Fruit fly (Drosophila melanogaster) whole organism, prepupa: Measurements from ENCODE around the gene OXA1L.

Experiments
- CG10631 ChIP-seq: fragments of 200-800 bp; sonication (Bioruptor generic); optimal IDR thresholded peaks from 2 replicates; lab custom pipeline; 2016; ENCODE audit warnings: missing biosample characterization, missing genetic modification characterization
- CG10669 ChIP-seq: fragments of 200-800 bp; sonication (Bioruptor generic); optimal IDR thresholded peaks from 3 replicates; lab custom pipeline; 2018; ENCODE audit warnings: missing biosample characterization, mild to moderate bottlenecking, missing genetic modification characterization, moderate library complexity
- CG11762 ChIP-seq: fragments of 200-800 bp; sonication (Bioruptor generic); optimal IDR thresholded peaks from 3 replicates; lab custom pipeline; 2016; ENCODE audit warnings: missing biosample characterization, missing genetic modification characterization; ENCODE audit not compliant: insufficient read depth
- CG11902 ChIP-seq: fragments of 200-800 bp; sonication (Bioruptor generic); optimal IDR thresholded peaks from 3 replicates; lab custom pipeline; 2016; ENCODE audit warnings: missing biosample characterization, missing genetic modification characterization
- CG15336 ChIP-seq: fragments of 200-800 bp; sonication (Bioruptor generic); IDR thresholded peaks from 2 replicates; pipeline ENCODE4 v1.3.6; 2022; ENCODE audit warnings: missing biosample characterization, missing genetic modification characterization
- CG1621 ChIP-seq: fragments of 200-800 bp; sonication (Bioruptor generic); optimal IDR thresholded peaks from 3 replicates; lab custom pipeline; 2018; ENCODE audit warnings: missing biosample characterization, mild to moderate bottlenecking, missing genetic modification characterization
- CG16779 ChIP-seq: fragments of 200-800 bp; sonication (Bioruptor generic); optimal IDR thresholded peaks from 3 replicates; lab custom pipeline; 2017; ENCODE audit warnings: missing biosample characterization, mild to moderate bottlenecking, missing genetic modification characterization
- CG3032 ChIP-seq: fragments of 200-800 bp; optimal IDR thresholded peaks from 2 replicates; lab custom pipeline; 2019; ENCODE audit warnings: missing biosample characterization, mild to moderate bottlenecking, missing genetic modification characterization, moderate library complexity
- CG32006 ChIP-seq: fragments of 200-800 bp; sonication (Bioruptor generic); optimal IDR thresholded peaks from 3 replicates; lab custom pipeline; 2017; ENCODE audit warnings: missing biosample characterization, mild to moderate bottlenecking, missing genetic modification characterization
- CG34406 ChIP-seq: fragments of 200-800 bp; sonication (Bioruptor generic); optimal IDR thresholded peaks from 3 replicates; lab custom pipeline; 2016; ENCODE audit warnings: missing biosample characterization, missing genetic modification characterization
- CG3919 ChIP-seq: fragments of 200-800 bp; sonication (Bioruptor generic); optimal IDR thresholded peaks from 3 replicates; lab custom pipeline; 2016; ENCODE audit warnings: missing biosample characterization, missing genetic modification characterization
- CG4318 ChIP-seq: fragments of 200-800 bp; sonication (Bioruptor generic); optimal IDR thresholded peaks from 3 replicates; lab custom pipeline; 2017; ENCODE audit warnings: missing biosample characterization, mild to moderate bottlenecking, missing genetic modification characterization
- CG6163 ChIP-seq: fragments of 200-800 bp; sonication (Bioruptor generic); IDR thresholded peaks from 3 replicates; pipeline ENCODE4 v1.3.6; 2022; ENCODE audit warnings: missing biosample characterization, missing genetic modification characterization
- CG6276 ChIP-seq: fragments of 200-800 bp; sonication (Bioruptor generic); optimal IDR thresholded peaks from 2 replicates; lab custom pipeline; 2017; ENCODE audit warnings: missing biosample characterization, mild to moderate bottlenecking, missing genetic modification characterization
- CG6792 ChIP-seq: fragments of 200-800 bp; sonication (Bioruptor generic); optimal IDR thresholded peaks from 3 replicates; lab custom pipeline; 2016; ENCODE audit warnings: missing biosample characterization, missing genetic modification characterization
- CG6808 ChIP-seq: fragments of 200-800 bp; sonication (Bioruptor generic); optimal IDR thresholded peaks from 3 replicates; lab custom pipeline; 2017; ENCODE audit warnings: missing biosample characterization, missing genetic modification characterization, mild to moderate bottlenecking, moderate library complexity, missing genetic modification reagents
- CG6854 ChIP-seq: fragments of 200-800 bp; sonication (Bioruptor generic); optimal IDR thresholded peaks from 2 replicates; lab custom pipeline; 2017; ENCODE audit warnings: missing biosample characterization, mild to moderate bottlenecking, missing genetic modification characterization
- CG8119 ChIP-seq: fragments of 200-800 bp; sonication (Bioruptor generic); IDR thresholded peaks from 3 replicates; pipeline ENCODE4 v1.3.6; 2022; ENCODE audit warnings: missing biosample characterization, missing genetic modification characterization
- CG8632 ChIP-seq: fragments of 200-800 bp; sonication (Bioruptor generic); optimal IDR thresholded peaks from 3 replicates; lab custom pipeline; 2016; ENCODE audit warnings: missing biosample characterization, missing genetic modification characterization
- CG9139 ChIP-seq: fragments of 200-800 bp; sonication (Bioruptor generic); optimal IDR thresholded peaks from 3 replicates; lab custom pipeline; 2017; ENCODE audit warnings: missing biosample characterization, mild to moderate bottlenecking, missing genetic modification characterization
- Eip78C ChIP-seq: fragments of 200-800 bp; sonication (Bioruptor generic); peaks from one replicate; lab custom pipeline; 2016; ENCODE audit warnings: missing biosample characterization, missing genetic modification characterization
- Eip93F ChIP-seq: fragments of 200-800 bp; sonication (Bioruptor generic); optimal IDR thresholded peaks from 2 replicates; lab custom pipeline; 2016; ENCODE audit warnings: missing biosample characterization, mild to moderate bottlenecking, missing genetic modification characterization
- Ets21C ChIP-seq: fragments of 200-800 bp; sonication (Bioruptor generic); optimal IDR thresholded peaks from 3 replicates; lab custom pipeline; 2016; ENCODE audit warnings: missing biosample characterization, missing genetic modification characterization
- Ets96B ChIP-seq: fragments of 200-800 bp; optimal IDR thresholded peaks from 2 replicates; lab custom pipeline; 2019; ENCODE audit warnings: missing biosample characterization, mild to moderate bottlenecking, missing genetic modification characterization, moderate library complexity
- Gug ChIP-seq: fragments of 200-800 bp; sonication (Bioruptor generic); IDR thresholded peaks from 2 replicates; pipeline ENCODE4 v1.3.6; 2022; ENCODE audit warnings: missing biosample characterization, missing genetic modification characterization
- Hr39 ChIP-seq: fragments of 200-800 bp; sonication (Bioruptor generic); optimal IDR thresholded peaks from 2 replicates; lab custom pipeline; 2016; ENCODE audit warnings: missing biosample characterization, missing genetic modification characterization
- Met ChIP-seq: fragments of 200-800 bp; sonication (Bioruptor generic); optimal IDR thresholded peaks from 3 replicates; lab custom pipeline; 2016; ENCODE audit warnings: missing biosample characterization, missing genetic modification characterization
- OdsH ChIP-seq: fragments of 200-800 bp; sonication (Bioruptor generic); optimal IDR thresholded peaks from 3 replicates; lab custom pipeline; 2016; ENCODE audit warnings: missing biosample characterization, missing genetic modification characterization
- Sox102F ChIP-seq: fragments of 200-800 bp; sonication (Bioruptor generic); optimal IDR thresholded peaks from 2 replicates; lab custom pipeline; 2016; ENCODE audit warnings: missing biosample characterization, mild to moderate bottlenecking, missing genetic modification characterization
- achi ChIP-seq: fragments of 200-800 bp; sonication (Bioruptor generic); optimal IDR thresholded peaks from 3 replicates; lab custom pipeline; 2016; ENCODE audit warnings: missing biosample characterization, missing genetic modification characterization
- acj6 ChIP-seq: fragments of 200-800 bp; sonication (Bioruptor generic); optimal IDR thresholded peaks from 3 replicates; lab custom pipeline; 2016; ENCODE audit warnings: missing biosample characterization, missing genetic modification characterization
- cyc ChIP-seq: fragments of 200-800 bp; sonication (Bioruptor generic); optimal IDR thresholded peaks from 3 replicates; lab custom pipeline; 2016; ENCODE audit warnings: missing biosample characterization, missing genetic modification characterization
- dsx ChIP-seq: fragments of 200-800 bp; optimal IDR thresholded peaks from 3 replicates; lab custom pipeline; 2019; ENCODE audit warnings: missing biosample characterization, mild to moderate bottlenecking, missing genetic modification characterization, moderate library complexity; ENCODE audit not compliant: poor library complexity, severe bottlenecking
- eg ChIP-seq: fragments of 200-800 bp; sonication (Bioruptor generic); IDR thresholded peaks from 3 replicates; pipeline ENCODE4 v1.3.6; 2022; ENCODE audit warnings: missing biosample characterization, missing genetic modification characterization
- fd59A ChIP-seq: fragments of 200-800 bp; sonication (Bioruptor generic); optimal IDR thresholded peaks from 2 replicates; lab custom pipeline; 2017; ENCODE audit warnings: missing biosample characterization, mild to moderate bottlenecking, missing genetic modification characterization, missing genetic modification reagents
- net ChIP-seq: fragments of 200-800 bp; sonication (Bioruptor generic); optimal IDR thresholded peaks from 3 replicates; lab custom pipeline; 2016; ENCODE audit warnings: missing biosample characterization, missing genetic modification characterization
- pdm3 ChIP-seq: fragments of 200-800 bp; sonication (Bioruptor generic); optimal IDR thresholded peaks from 3 replicates; lab custom pipeline; 2016; ENCODE audit warnings: missing biosample characterization, missing genetic modification characterization
- salr ChIP-seq, 2 experiments: fragments of 200-800 bp; sonication (Bioruptor generic); optimal IDR thresholded peaks; 3 replicates each; lab custom pipeline; 2016 to 2018; ENCODE audit warnings: missing biosample characterization in 2 of 2, missing genetic modification characterization in 2 of 2, mild to moderate bottlenecking in 1 of 2
- spab ChIP-seq: fragments of 200-800 bp; sonication (Bioruptor generic); optimal IDR thresholded peaks from 2 replicates; lab custom pipeline; 2017; ENCODE audit warnings: missing biosample characterization, mild to moderate bottlenecking, missing genetic modification characterization, missing genetic modification reagents
- ss ChIP-seq, 2 experiments: fragments of 200-800 bp; sonication (Bioruptor generic); optimal IDR thresholded peaks; 2 replicates in 1 of 2; 3 replicates in 1 of 2; lab custom pipeline; 2017 to 2018; ENCODE audit warnings: mild to moderate bottlenecking in 2 of 2, missing biosample characterization in 2 of 2, missing genetic modification characterization in 2 of 2, moderate library complexity in 1 of 2

OXA1L gene

DNA sequence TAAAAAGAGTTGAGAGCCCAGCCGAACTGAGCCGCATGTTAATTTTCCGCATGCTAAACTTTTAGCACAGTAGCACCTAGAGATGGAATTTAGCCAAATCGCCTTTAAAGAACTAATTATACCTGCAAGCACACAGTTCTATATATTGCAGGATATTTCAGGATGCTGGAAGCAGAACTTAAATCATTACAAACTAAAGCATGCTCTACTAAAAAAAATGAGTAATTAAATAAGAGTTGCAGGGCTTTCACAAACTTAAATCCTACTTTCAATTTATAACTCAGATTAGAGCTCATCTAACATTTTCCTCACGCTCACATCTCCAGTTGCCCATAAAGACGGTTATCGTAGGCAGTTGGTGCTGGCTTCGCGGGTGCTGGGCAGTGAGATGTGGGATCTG, 38.4 kb upstream of the OXA1L start:
- TF ChIP-seq Eip93F: no peak
- TF ChIP-seq CG6276 (GFP tag; lab: Kevin White, UChicago): no peak
- no peak for TF ChIP-seq CG6163 (GFP tag; lab: Robert Waterston, UW)
- peak; percentile 30 for TF ChIP-seq CG32006 (GFP tag; lab: Kevin White, UChicago)

DNA sequence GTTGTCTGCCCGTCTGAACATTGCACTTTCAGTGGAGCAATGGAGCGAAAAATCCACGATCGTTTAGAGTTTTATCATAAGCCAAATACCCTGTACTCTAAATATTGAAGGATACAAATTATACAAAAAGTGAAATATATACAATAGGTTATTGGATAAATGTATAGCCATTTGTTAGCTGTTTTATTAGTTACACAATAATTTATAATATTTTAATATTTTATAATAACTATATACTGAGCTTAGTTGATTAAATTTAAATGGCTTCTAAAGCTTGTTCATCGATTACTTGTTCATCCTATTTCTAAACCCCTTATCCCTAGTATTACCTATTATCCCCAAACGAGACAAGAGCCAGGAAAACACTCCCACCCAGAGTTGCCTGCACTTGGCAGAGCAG, 36.7 kb upstream of the OXA1L start:
- TF ChIP-seq CG8632 (GFP tag; lab: Kevin White, UChicago) (peak; percentile 31), salr (GFP tag; optimal IDR thresholded peaks at IDR 0.05; lab: Kevin White, UChicago) (peak in 1 of 2 experiments; percentile 46), CG11762 (GFP tag; lab: Kevin White, UChicago) (no peak), CG10669 (GFP tag; lab: Kevin White, UChicago) (peak; percentile 63), Sox102F (GFP tag; lab: Kevin White, UChicago) (no peak), CG8119 (GFP tag; lab: Robert Waterston, UW) (peak; percentile 76), CG6808 (GFP tag; lab: Kevin White, UChicago) (peak; percentile 33), ss (GFP tag; optimal IDR thresholded peaks at IDR 0.05; lab: Kevin White, UChicago) (peak; percentile 74 to 79), Ets21C (no peak), Met (GFP tag; lab: Kevin White, UChicago) (no peak), CG10631 (peak; percentile 77), pdm3 (GFP tag; lab: Kevin White, UChicago) (no peak), Eip78C (GFP tag; lab: Kevin White, UChicago) (peak; percentile 88), CG32006 (GFP tag; lab: Kevin White, UChicago) (peak; percentile 76), acj6 (peak; percentile 30), CG4318 (GFP tag; lab: Kevin White, UChicago) (peak; percentile 56), CG15336 (GFP tag; lab: Robert Waterston, UW) (peak; percentile 68), fd59A (GFP tag; lab: Kevin White, UChicago) (peak; percentile 50), eg (no peak), CG16779 (tag; lab: Kevin White, UChicago) (peak; percentile 3), CG3032 (tag; lab: Kevin White, UChicago) (peak; percentile 84), CG6276 (GFP tag; lab: Kevin White, UChicago) (peak; percentile 30), CG1621 (tag; lab: Kevin White, UChicago) (peak; percentile 21), spab (peak; percentile 68), net (peak; percentile 14), CG6854 (GFP tag; lab: Kevin White, UChicago) (no peak), CG34406 (GFP tag; lab: Kevin White, UChicago) (peak; percentile 45), achi (GFP tag; lab: Kevin White, UChicago) (peak; percentile 49), Ets96B (peak; percentile 86), Hr39 (GFP tag; lab: Kevin White, UChicago) (no peak), dsx (GFP tag; lab: Kevin White, UChicago) (peak; percentile 85), CG3919 (GFP tag; lab: Kevin White, UChicago) (no peak), Gug (GFP tag; lab: Robert Waterston, UW) (no peak), cyc (GFP tag; lab: Kevin White, UChicago) (no peak), CG6792 (GFP tag; lab: Kevin White, UChicago) (peak; percentile 16), OdsH (GFP tag; lab: Kevin White, UChicago) (peak; percentile 51), Eip93F (no peak), CG9139 (GFP tag; lab: Kevin White, UChicago) (no peak), CG11902 (no peak)
